Fruit fly (Drosophila melanogaster) whole organism, wandering third instar larva: ENCODE results near the gene saturn.

Experiments
- Hnf4 ChIP-seq: fragments of 200-800 bp; sonication (Bioruptor generic); optimal IDR thresholded peaks from 2 replicates; lab custom pipeline; 2016; ENCODE audit warnings: missing biosample characterization, mild to moderate bottlenecking, missing genetic modification characterization
- Hr83 ChIP-seq: fragments of 200-300 bp; sonication (Bioruptor generic); optimal IDR thresholded peaks from 2 replicates; lab custom pipeline; 2016; ENCODE audit warnings: missing biosample characterization, mild to moderate bottlenecking, missing genetic modification characterization, moderate library complexity; ENCODE audit not compliant: poor library complexity, severe bottlenecking
- Myc ChIP-seq: fragments of >200 bp; optimal IDR thresholded peaks from 2 replicates; lab custom pipeline; 2017
- OdsH ChIP-seq: fragments of 200-800 bp; sonication (Bioruptor generic); optimal IDR thresholded peaks from 2 replicates; lab custom pipeline; 2016; ENCODE audit warnings: missing biosample characterization, mild to moderate bottlenecking, missing genetic modification characterization
- Sp1 ChIP-seq: fragments of 200-800 bp; sonication (Bioruptor generic); optimal IDR thresholded peaks from 3 replicates; lab custom pipeline; 2019; ENCODE audit warnings: missing biosample characterization, mild to moderate bottlenecking, missing genetic modification characterization, moderate library complexity
- br ChIP-seq: fragments of 200-800 bp; sonication (Bioruptor generic); optimal IDR thresholded peaks from 2 replicates; lab custom pipeline; 2016; ENCODE audit warnings: missing biosample characterization, missing genetic modification characterization
- h ChIP-seq: fragments of 200-800 bp; sonication (Bioruptor generic); optimal IDR thresholded peaks from 3 replicates; lab custom pipeline; 2016; ENCODE audit warnings: missing biosample characterization, mild to moderate bottlenecking, missing genetic modification characterization
- jim ChIP-seq: fragments of 175-275, 200-325 bp; sonication (Bioruptor generic); optimal IDR thresholded peaks from 2 replicates; lab custom pipeline; 2016; ENCODE audit warnings: missing biosample characterization, mild to moderate bottlenecking, missing genetic modification characterization
- lola ChIP-seq: fragments of >200 bp; optimal IDR thresholded peaks from 2 replicates; lab custom pipeline; 2017; ENCODE audit warnings: missing biosample characterization, missing genetic modification characterization
- tai ChIP-seq: sonication (Bioruptor generic); optimal IDR thresholded peaks from 2 replicates; lab custom pipeline; 2016; ENCODE audit warnings: missing biosample characterization, missing genetic modification characterization

- TF ChIP-seq Hnf4 (no peak), br (GFP tag; lab: Kevin White, UChicago) (no peak), Myc (lab: Kevin White, UChicago) (no peak), lola (GFP tag; lab: Kevin White, UChicago) (no peak), Hr83 (GFP tag; lab: Kevin White, UChicago) (no peak), Sp1 (no peak), h (GFP tag; lab: Kevin White, UChicago) (no peak), tai (no peak), OdsH (GFP tag; lab: Kevin White, UChicago) (no peak), jim (GFP tag; lab: Kevin White, UChicago) (no peak)
Observed at dm6 chr3L:14219422-14219853, 16.3 kb downstream of the saturn start.
